Worm (Caenorhabditis elegans) whole organism, L4 larva: ENCODE measurements around the gene srsx-34.
A peak's percentile ranks its signal among the peaks of the same experiment; 100 is the strongest.

Experiments used
- D1046.2 ChIP-seq: fragments of 200-800 bp; sonication (Bioruptor generic); IDR thresholded peaks from 2 replicates; pipeline ENCODE4 v1.3.6; 2022; ENCODE audit warnings: missing genetic modification characterization, missing compliant biosample characterization
- F10B5.3 ChIP-seq: sonication (generic microtip); optimal IDR thresholded peaks from 2 replicates; lab custom pipeline; 2016; ENCODE audit warnings: mild to moderate bottlenecking, missing genetic modification characterization, missing compliant biosample characterization
- F37D6.2 ChIP-seq: sonication (generic microtip); optimal IDR thresholded peaks from 2 replicates; lab custom pipeline; 2016; ENCODE audit warnings: mild to moderate bottlenecking, missing genetic modification characterization, missing compliant biosample characterization
- F49E8.2 ChIP-seq: sonication (generic microtip); optimal IDR thresholded peaks from 2 replicates; lab custom pipeline; 2016; ENCODE audit warnings: missing compliant biosample characterization, mild to moderate bottlenecking, missing genetic modification characterization, borderline replicate concordance
- R02D3.7 ChIP-seq: fragments of 150-350 bp; sonication (generic microtip); optimal IDR thresholded peaks from 3 replicates; lab custom pipeline; 2014; ENCODE audit warnings: missing biosample characterization, missing genetic modification characterization
- T26A8.4 ChIP-seq: fragments of 200-800 bp; sonication (Bioruptor generic); IDR thresholded peaks from 2 replicates; pipeline ENCODE4 v1.3.6; 2022; ENCODE audit warnings: missing genetic modification characterization, missing compliant biosample characterization
- Y105C5A.15 ChIP-seq: fragments of 200-800 bp; sonication (Bioruptor generic); IDR thresholded peaks from 2 replicates; pipeline ENCODE4 v1.3.6; 2022; ENCODE audit warnings: missing genetic modification characterization, missing compliant biosample characterization
- Y48G9A.11 ChIP-seq: fragments of 200-800 bp; sonication (Bioruptor generic); IDR thresholded peaks from 2 replicates; pipeline ENCODE4 v1.3.6; 2022; ENCODE audit warnings: missing genetic modification reagents, missing genetic modification characterization, missing compliant biosample characterization
- Y5F2A.4 ChIP-seq: fragments of 200-800 bp; sonication (Bioruptor generic); optimal IDR thresholded peaks from 2 replicates; lab custom pipeline; 2018; ENCODE audit warnings: mild to moderate bottlenecking, missing genetic modification characterization, missing compliant biosample characterization
- Y75B8A.6 ChIP-seq: fragments of 200-800 bp; sonication (Bioruptor generic); IDR thresholded peaks from 2 replicates; pipeline ENCODE4 v1.3.6; 2022; ENCODE audit warnings: missing genetic modification reagents, missing genetic modification characterization, missing compliant biosample characterization
- ama-1 ChIP-seq: fragments of 150-350 bp; optimal IDR thresholded peaks from 2 replicates; lab custom pipeline; 2014; ENCODE audit warnings: inconsistent platforms, mixed read lengths
- arid-1 ChIP-seq: fragments of 200-800 bp; sonication (Bioruptor generic); conservative IDR thresholded peaks from 2 replicates; pipeline ENCODE4 v1.3.6; 2022; ENCODE audit warnings: missing genetic modification reagents, missing genetic modification characterization, missing compliant biosample characterization
- ceh-20 ChIP-seq: fragments of 200-800 bp; sonication (Bioruptor generic); IDR thresholded peaks from 2 replicates; pipeline ENCODE4 v1.3.6; 2022; ENCODE audit warnings: missing genetic modification reagents, missing genetic modification characterization, missing compliant biosample characterization
- ceh-44 ChIP-seq: fragments of 200-800 bp; sonication (Bioruptor generic); IDR thresholded peaks from 2 replicates; pipeline ENCODE4 v1.3.6; 2022; ENCODE audit warnings: missing genetic modification reagents, missing genetic modification characterization, missing compliant biosample characterization
- ceh-82 ChIP-seq: sonication (generic microtip); optimal IDR thresholded peaks from 2 replicates; lab custom pipeline; 2017; ENCODE audit warnings: missing biosample characterization, missing genetic modification characterization
- ces-1 ChIP-seq: fragments of 150-350 bp; sonication (generic microtip); optimal IDR thresholded peaks from 4 replicates; lab custom pipeline; 2014; ENCODE audit warnings: missing biosample characterization, missing genetic modification reagents, missing genetic modification characterization
- daf-19 ChIP-seq: fragments of 200-800 bp; sonication (Bioruptor generic); conservative IDR thresholded peaks from 2 replicates; pipeline ENCODE4 v1.3.6; 2022; ENCODE audit warnings: missing genetic modification characterization, missing compliant biosample characterization
- dmd-9 ChIP-seq: fragments of 200-800 bp; sonication (Bioruptor generic); IDR thresholded peaks from 2 replicates; pipeline ENCODE4 v1.3.6; 2022; ENCODE audit warnings: missing genetic modification reagents, missing genetic modification characterization, missing compliant biosample characterization
- egl-27 ChIP-seq: sonication (generic microtip); optimal IDR thresholded peaks from 3 replicates; lab custom pipeline; 2017; ENCODE audit warnings: missing biosample characterization, missing genetic modification reagents, missing genetic modification characterization
- egl-43 ChIP-seq: fragments of 200-800 bp; sonication (Bioruptor generic); IDR thresholded peaks from 2 replicates; pipeline ENCODE4 v1.3.6; 2022; ENCODE audit warnings: missing genetic modification reagents, missing genetic modification characterization, missing compliant biosample characterization
- fkh-10 ChIP-seq: fragments of 150-350 bp; optimal IDR thresholded peaks from 2 replicates; lab custom pipeline; 2014; ENCODE audit warnings: missing biosample characterization, missing genetic modification reagents, missing genetic modification characterization
- hif-1 ChIP-seq, 2 experiments: sonication (generic microtip); optimal IDR thresholded peaks; 2 replicates each; lab custom pipeline; 2016 to 2017; ENCODE audit warnings: missing compliant biosample characterization in 2 of 2, missing genetic modification characterization in 2 of 2, missing genetic modification reagents in 2 of 2, missing genotype in 2 of 2, mild to moderate bottlenecking in 1 of 2
- hmg-1.1 ChIP-seq: fragments of 200-800 bp; sonication (Bioruptor generic); IDR thresholded peaks from 2 replicates; pipeline ENCODE4 v1.3.6; 2022; ENCODE audit warnings: missing genetic modification reagents, missing genetic modification characterization, missing compliant biosample characterization
- jun-1 ChIP-seq: fragments of 150-350 bp; optimal IDR thresholded peaks from 2 replicates; lab custom pipeline; 2014; ENCODE audit warnings: missing biosample characterization, missing genetic modification reagents, missing genetic modification characterization
- lin-1 ChIP-seq: fragments of 200-800 bp; sonication (Bioruptor generic); IDR thresholded peaks from 2 replicates; pipeline ENCODE4 v1.3.6; 2022; ENCODE audit warnings: missing genetic modification reagents, missing genetic modification characterization, missing compliant biosample characterization
- lin-15B ChIP-seq: fragments of 150-350 bp; sonication (generic microtip); optimal IDR thresholded peaks from 3 replicates; lab custom pipeline; 2014; ENCODE audit warnings: missing biosample characterization, missing genetic modification characterization
- lin-39 ChIP-seq: fragments of 150-350 bp; optimal IDR thresholded peaks from 2 replicates; lab custom pipeline; 2014; ENCODE audit warnings: missing biosample characterization, missing genetic modification reagents, missing genetic modification characterization
- madf-9 ChIP-seq: fragments of 200-800 bp; sonication (Bioruptor generic); conservative IDR thresholded peaks from 2 replicates; pipeline ENCODE4 v1.3.6; 2022; ENCODE audit warnings: missing genetic modification reagents, missing genetic modification characterization, missing compliant biosample characterization
- mdl-1 ChIP-seq, 2 experiments: fragments of 150-350 bp in 1 of 2; sonication (generic microtip) in 1 of 2; optimal IDR thresholded peaks; 2 replicates each; lab custom pipeline; 2014 to 2017; ENCODE audit warnings: missing biosample characterization in 2 of 2, missing genetic modification characterization in 2 of 2
- mdt-29 ChIP-seq: fragments of 200-800 bp; sonication (Bioruptor generic); IDR thresholded peaks from 2 replicates; pipeline ENCODE4 v1.3.6; 2022; ENCODE audit warnings: missing genetic modification reagents, missing genetic modification characterization, missing compliant biosample characterization
- mep-1 ChIP-seq: fragments of 150-350 bp; sonication (generic microtip); optimal IDR thresholded peaks from 3 replicates; lab custom pipeline; 2014; ENCODE audit warnings: missing biosample characterization, missing genetic modification characterization
- mes-2 ChIP-seq: sonication (generic microtip); optimal IDR thresholded peaks from 2 replicates; lab custom pipeline; 2016; ENCODE audit warnings: missing genotype, mild to moderate bottlenecking, missing genetic modification characterization, missing compliant biosample characterization; ENCODE audit not compliant: poor library complexity, severe bottlenecking
- mxl-2 ChIP-seq: fragments of 200-800 bp; sonication (Bioruptor generic); conservative IDR thresholded peaks from 2 replicates; pipeline ENCODE4 v1.3.6; 2022; ENCODE audit warnings: missing genetic modification reagents, missing genetic modification characterization, missing compliant biosample characterization
- nhr-237 ChIP-seq: sonication (generic microtip); optimal IDR thresholded peaks from 2 replicates; lab custom pipeline; 2017; ENCODE audit warnings: missing biosample characterization, missing genetic modification characterization
- nhr-28 ChIP-seq: fragments of 150-350 bp; optimal IDR thresholded peaks from 2 replicates; lab custom pipeline; 2014; ENCODE audit warnings: missing biosample characterization, missing genetic modification characterization
- nhr-6 ChIP-seq: fragments of 150-350 bp; optimal IDR thresholded peaks from 2 replicates; lab custom pipeline; 2014; ENCODE audit warnings: missing biosample characterization, missing genetic modification characterization
- nhr-76 ChIP-seq: fragments of 150-350 bp; optimal IDR thresholded peaks from 2 replicates; lab custom pipeline; 2014; ENCODE audit warnings: missing biosample characterization, missing genetic modification characterization
- nhr-77 ChIP-seq: fragments of 150-350 bp; optimal IDR thresholded peaks from 2 replicates; lab custom pipeline; 2014; ENCODE audit warnings: missing biosample characterization, missing genetic modification characterization
- php-3 ChIP-seq: fragments of 200-800 bp; sonication (Bioruptor generic); IDR thresholded peaks from 2 replicates; pipeline ENCODE4 v1.3.6; 2022; ENCODE audit warnings: missing genetic modification reagents, missing genetic modification characterization, missing compliant biosample characterization
- pqm-1 ChIP-seq: sonication (generic microtip); optimal IDR thresholded peaks from 2 replicates; lab custom pipeline; 2017; ENCODE audit warnings: missing biosample characterization, missing genetic modification characterization
- rbr-2 ChIP-seq: sonication (generic microtip); optimal IDR thresholded peaks from 2 replicates; lab custom pipeline; 2016; ENCODE audit warnings: missing genotype, missing genetic modification characterization, missing compliant biosample characterization
- set-16 ChIP-seq: fragments of 200-800 bp; sonication (Bioruptor generic); IDR thresholded peaks from 2 replicates; pipeline ENCODE4 v1.3.6; 2022; ENCODE audit warnings: missing genetic modification reagents, missing genetic modification characterization, missing compliant biosample characterization
- snpc-1.2 ChIP-seq: fragments of 200-800 bp; sonication (Bioruptor generic); IDR thresholded peaks from 2 replicates; pipeline ENCODE4 v1.3.6; 2022; ENCODE audit warnings: missing genetic modification reagents, missing genetic modification characterization, missing compliant biosample characterization
- snpc-4 ChIP-seq: fragments of 150-350 bp; optimal IDR thresholded peaks from 2 replicates; lab custom pipeline; 2014; ENCODE audit warnings: missing biosample characterization, missing genetic modification characterization
- spr-3 ChIP-seq: fragments of 200-800 bp; sonication (Bioruptor generic); optimal IDR thresholded peaks from 2 replicates; lab custom pipeline; 2018; ENCODE audit warnings: mild to moderate bottlenecking, missing genetic modification characterization, missing compliant biosample characterization
- tag-97 ChIP-seq: fragments of 200-800 bp; sonication (Bioruptor generic); IDR thresholded peaks from 2 replicates; pipeline ENCODE4 v1.3.6; 2022; ENCODE audit warnings: missing genetic modification characterization, missing compliant biosample characterization
- tra-1 ChIP-seq: fragments of 200-800 bp; sonication (Bioruptor generic); IDR thresholded peaks from 2 replicates; pipeline ENCODE4 v1.3.6; 2022; ENCODE audit warnings: missing genetic modification reagents, missing genetic modification characterization, missing compliant biosample characterization
- unc-39 ChIP-seq: sonication (generic microtip); optimal IDR thresholded peaks from 2 replicates; lab custom pipeline; 2017; ENCODE audit warnings: missing biosample characterization, missing genetic modification characterization
- zag-1 ChIP-seq: fragments of 150-350 bp; optimal IDR thresholded peaks from 2 replicates; lab custom pipeline; 2014; ENCODE audit warnings: missing biosample characterization, missing genetic modification characterization
- zfp-3 ChIP-seq: fragments of 200-800 bp; sonication (Bioruptor generic); conservative IDR thresholded peaks from 2 replicates; pipeline ENCODE4 v1.3.6; 2022; ENCODE audit warnings: missing genetic modification reagents, missing genetic modification characterization, missing compliant biosample characterization
- zip-2 ChIP-seq: fragments of 150-350 bp; optimal IDR thresholded peaks from 2 replicates; lab custom pipeline; 2014; ENCODE audit warnings: missing biosample characterization, missing genetic modification characterization

srsx-34 gene

ce11 chrV:9078815-9079525 lies 43.2 kb downstream of the srsx-34 start (continued):
- no peak for TF ChIP-seq lin-39 (tag; lab: Kevin White, UChicago)
- no peak for TF ChIP-seq rbr-2 (tag; lab: Kevin White, UChicago)
- no peak for TF ChIP-seq lin-1
- no peak for TF ChIP-seq F49E8.2 (tag; lab: Kevin White, UChicago)
- TF ChIP-seq nhr-6 (tag; lab: Kevin White, UChicago), result no peak
- no peak for TF ChIP-seq arid-1 (GFP tag; lab: Robert Waterston, UW)
- TF ChIP-seq T26A8.4 (GFP tag; lab: Robert Waterston, UW), result 0 out of 2 replicates have a peak, but pooled peaks have one; percentile 37
- no peak for TF ChIP-seq F10B5.3 (tag; lab: Kevin White, UChicago)
- no peak for TF ChIP-seq ces-1
- no peak for TF ChIP-seq ceh-44 (GFP tag; lab: Robert Waterston, UW)
- TF ChIP-seq tag-97 (GFP tag; lab: Robert Waterston, UW), result no peak
- no peak for TF ChIP-seq madf-9
- no peak for TF ChIP-seq php-3 (GFP tag; lab: Robert Waterston, UW)
- TF ChIP-seq spr-3, result no peak
- no peak for TF ChIP-seq zfp-3 (GFP tag; lab: Robert Waterston, UW)
- no peak for TF ChIP-seq snpc-4 (tag; lab: Kevin White, UChicago)
- no peak for TF ChIP-seq nhr-77
- peak in 1 of 2 experiments; percentile 55 for TF ChIP-seq mdl-1 (tag; optimal IDR thresholded peaks at IDR 0.05; lab: Kevin White, UChicago)
- no peak for TF ChIP-seq D1046.2
- TF ChIP-seq F37D6.2 (tag; lab: Kevin White, UChicago), result no peak
- TF ChIP-seq egl-27 (tag; lab: Kevin White, UChicago), result no peak
- no peak for TF ChIP-seq ama-1
- peak; percentile 2 to 94 for TF ChIP-seq hif-1 (tag; optimal IDR thresholded peaks at IDR 0.05; lab: Kevin White, UChicago)
- TF ChIP-seq nhr-237 (tag; lab: Kevin White, UChicago), result no peak
- no peak for TF ChIP-seq Y5F2A.4
- TF ChIP-seq tra-1 (GFP tag; lab: Robert Waterston, UW), result peak; percentile 44; the same call in 1 of the 2 replicates
- TF ChIP-seq lin-15B, result no peak
- TF ChIP-seq ceh-20 (GFP tag; lab: Robert Waterston, UW), result no peak
- no peak for TF ChIP-seq zag-1 (tag; lab: Kevin White, UChicago)
- TF ChIP-seq daf-19 (GFP tag; lab: Robert Waterston, UW), result no peak
- no peak for TF ChIP-seq Y105C5A.15
- TF ChIP-seq mdt-29 (GFP tag; lab: Robert Waterston, UW), result 0 out of 2 replicates have a peak, but pooled peaks have one; percentile 24
- no peak for TF ChIP-seq set-16 (GFP tag; lab: Robert Waterston, UW)
- no peak for TF ChIP-seq egl-43
- TF ChIP-seq fkh-10 (GFP tag; lab: Kevin White, UChicago), result no peak
- TF ChIP-seq mxl-2 (GFP tag; lab: Robert Waterston, UW), result no peak
- peak; percentile 33 for TF ChIP-seq mes-2 (tag; lab: Kevin White, UChicago)
- no peak for TF ChIP-seq nhr-76 (tag; lab: Kevin White, UChicago)
- TF ChIP-seq snpc-1.2 (GFP tag; lab: Robert Waterston, UW), result no peak
- no peak for TF ChIP-seq ceh-82 (tag; lab: Kevin White, UChicago)
- no peak for TF ChIP-seq unc-39
- peak; percentile 42 for TF ChIP-seq pqm-1 (tag; lab: Kevin White, UChicago)
- no peak for TF ChIP-seq hmg-1.1 (GFP tag; lab: Robert Waterston, UW)
- no peak for TF ChIP-seq zip-2
- no peak for TF ChIP-seq Y75B8A.6 (GFP tag; lab: Robert Waterston, UW)
- no peak for TF ChIP-seq mep-1 (tag; lab: Kevin White, UChicago)
- no peak for TF ChIP-seq dmd-9 (GFP tag; lab: Robert Waterston, UW)
- no peak for TF ChIP-seq R02D3.7
- TF ChIP-seq nhr-28, result peak; percentile 54
- TF ChIP-seq jun-1 (tag; lab: Kevin White, UChicago), result no peak
- TF ChIP-seq Y48G9A.11, result no peak
